Worm (Caenorhabditis elegans) whole organism, L2 larva: ENCODE results near the gene F22B7.9.

Source experiments
- C34F6.9 ChIP-seq: fragments of 150-350 bp; optimal IDR thresholded peaks from 2 replicates; lab custom pipeline; 2014; ENCODE audit warnings: missing biosample characterization, missing genetic modification characterization
- F13H6.1 ChIP-seq: sonication (generic microtip); optimal IDR thresholded peaks from 2 replicates; lab custom pipeline; 2016; ENCODE audit warnings: missing genetic modification characterization, missing compliant biosample characterization
- R02D3.7 ChIP-seq: fragments of 150-350 bp; optimal IDR thresholded peaks from 2 replicates; lab custom pipeline; 2014; ENCODE audit warnings: missing biosample characterization, missing genetic modification characterization
- Y55F3AM.14 ChIP-seq: fragments of 200-800 bp; sonication (Bioruptor generic); optimal IDR thresholded peaks from 2 replicates; lab custom pipeline; 2018; ENCODE audit warnings: mild to moderate bottlenecking, missing genetic modification characterization, missing compliant biosample characterization
- ZK546.5 ChIP-seq: sonication (generic microtip); optimal IDR thresholded peaks from 2 replicates; lab custom pipeline; 2017; ENCODE audit warnings: missing biosample characterization, missing genetic modification characterization
- alr-1 ChIP-seq: fragments of 150-350 bp; optimal IDR thresholded peaks from 2 replicates; lab custom pipeline; 2014; ENCODE audit warnings: missing biosample characterization, missing genetic modification characterization
- aly-2 ChIP-seq: fragments of 150-350 bp; optimal IDR thresholded peaks from 2 replicates; lab custom pipeline; 2014; ENCODE audit warnings: missing biosample characterization, missing genetic modification characterization
- ama-1 ChIP-seq: fragments of 150-350 bp; optimal IDR thresholded peaks from 2 replicates; lab custom pipeline; 2018; ENCODE audit warnings: inconsistent platforms
- blmp-1 ChIP-seq: sonication (generic microtip); optimal IDR thresholded peaks from 2 replicates; lab custom pipeline; 2017; ENCODE audit warnings: missing genetic modification characterization, mild to moderate bottlenecking, missing compliant biosample characterization, antibody characterized with exemption, moderate library complexity; ENCODE audit not compliant: insufficient read depth
- ceh-16 ChIP-seq: fragments of 150-350 bp; optimal IDR thresholded peaks from 2 replicates; lab custom pipeline; 2014; ENCODE audit warnings: missing biosample characterization, missing genetic modification characterization
- ceh-82 ChIP-seq: fragments of 150-350 bp; optimal IDR thresholded peaks from 2 replicates; lab custom pipeline; 2014; ENCODE audit warnings: missing biosample characterization, missing genetic modification characterization
- crh-2 ChIP-seq: sonication (generic microtip); optimal IDR thresholded peaks from 2 replicates; lab custom pipeline; 2017; ENCODE audit warnings: missing biosample characterization, missing genetic modification characterization
- dmd-4 ChIP-seq: sonication (generic microtip); optimal IDR thresholded peaks from 2 replicates; lab custom pipeline; 2017; ENCODE audit warnings: missing biosample characterization, missing genetic modification characterization
- egl-27 ChIP-seq: sonication (generic microtip); optimal IDR thresholded peaks from 3 replicates; lab custom pipeline; 2017; ENCODE audit warnings: missing biosample characterization, missing genetic modification reagents, missing genetic modification characterization
- elt-1 ChIP-seq: fragments of 150-350 bp; optimal IDR thresholded peaks from 2 replicates; lab custom pipeline; 2014; ENCODE audit warnings: missing biosample characterization, missing genetic modification characterization
- elt-3 ChIP-seq: sonication (generic microtip); optimal IDR thresholded peaks from 2 replicates; lab custom pipeline; 2017; ENCODE audit warnings: missing biosample characterization, missing genetic modification characterization
- fos-1 ChIP-seq: fragments of 150-350 bp; optimal IDR thresholded peaks from 2 replicates; lab custom pipeline; 2014; ENCODE audit warnings: missing biosample characterization, missing genetic modification characterization
- gmeb-1 ChIP-seq: fragments of 150-350 bp; optimal IDR thresholded peaks from 2 replicates; lab custom pipeline; 2014; ENCODE audit warnings: missing biosample characterization, missing genetic modification characterization
- lin-11 ChIP-seq: fragments of 150-350 bp; sonication (generic microtip); optimal IDR thresholded peaks from 2 replicates; lab custom pipeline; 2014; ENCODE audit warnings: missing biosample characterization, missing genetic modification characterization, inconsistent platforms, mixed read lengths
- lin-13 ChIP-seq: fragments of 150-350 bp; optimal IDR thresholded peaks from 2 replicates; lab custom pipeline; 2014; ENCODE audit warnings: missing biosample characterization, missing genetic modification reagents, missing genetic modification characterization
- lin-39 ChIP-seq: fragments of 150-350 bp; optimal IDR thresholded peaks from 2 replicates; lab custom pipeline; 2014; ENCODE audit warnings: missing biosample characterization, missing genetic modification reagents, missing genetic modification characterization
- lsy-2 ChIP-seq, 2 experiments: fragments of 150-350 bp in 1 of 2; sonication (generic microtip) in 1 of 2; optimal IDR thresholded peaks; 2 replicates each; lab custom pipeline; 2014 to 2017; ENCODE audit warnings: missing biosample characterization in 2 of 2, missing genetic modification characterization in 2 of 2
- mab-5 ChIP-seq: fragments of 150-350 bp; optimal IDR thresholded peaks from 2 replicates; lab custom pipeline; 2014; ENCODE audit warnings: missing biosample characterization, missing genetic modification characterization
- mbf-1 ChIP-seq: sonication (generic microtip); optimal IDR thresholded peaks from 2 replicates; lab custom pipeline; 2017; ENCODE audit warnings: missing biosample characterization, missing genetic modification characterization
- mdl-1 ChIP-seq, 2 experiments: fragments of 150-350 bp in 1 of 2; sonication (generic microtip) in 1 of 2; optimal IDR thresholded peaks; 2 replicates each; lab custom pipeline; 2017; ENCODE audit warnings: missing biosample characterization in 2 of 2, missing genetic modification characterization in 2 of 2
- nhr-10 ChIP-seq: sonication (generic microtip); optimal IDR thresholded peaks from 2 replicates; lab custom pipeline; 2017; ENCODE audit warnings: missing biosample characterization, missing genetic modification characterization
- nhr-11 ChIP-seq: fragments of 150-350 bp; optimal IDR thresholded peaks from 2 replicates; lab custom pipeline; 2014; ENCODE audit warnings: missing biosample characterization, missing genetic modification characterization
- nhr-12 ChIP-seq: fragments of 150-350 bp; optimal IDR thresholded peaks from 2 replicates; lab custom pipeline; 2014; ENCODE audit warnings: missing biosample characterization, missing genetic modification characterization
- nhr-129 ChIP-seq: fragments of 150-350 bp; optimal IDR thresholded peaks from 2 replicates; lab custom pipeline; 2014; ENCODE audit warnings: missing biosample characterization, missing genetic modification characterization
- nhr-21 ChIP-seq: fragments of 150-350 bp; optimal IDR thresholded peaks from 2 replicates; lab custom pipeline; 2014; ENCODE audit warnings: missing biosample characterization, missing genetic modification characterization
- nhr-23 ChIP-seq: fragments of 150-350 bp; optimal IDR thresholded peaks from 2 replicates; lab custom pipeline; 2014; ENCODE audit warnings: missing biosample characterization, missing genetic modification reagents, missing genetic modification characterization
- nhr-237 ChIP-seq: fragments of 150-350 bp; optimal IDR thresholded peaks from 2 replicates; lab custom pipeline; 2014; ENCODE audit warnings: missing biosample characterization, missing genetic modification characterization
- nhr-25 ChIP-seq: fragments of 150-350 bp; sonication (generic microtip); optimal IDR thresholded peaks from 3 replicates; lab custom pipeline; 2014; ENCODE audit warnings: missing biosample characterization, missing genetic modification characterization
- nhr-6 ChIP-seq: fragments of 150-350 bp; optimal IDR thresholded peaks from 2 replicates; lab custom pipeline; 2014; ENCODE audit warnings: missing biosample characterization, missing genetic modification characterization
- nhr-77 ChIP-seq: fragments of 150-350 bp; optimal IDR thresholded peaks from 2 replicates; lab custom pipeline; 2014; ENCODE audit warnings: missing biosample characterization, missing genetic modification characterization
- peb-1 ChIP-seq: fragments of 150-350 bp; optimal IDR thresholded peaks from 2 replicates; lab custom pipeline; 2014; ENCODE audit warnings: missing biosample characterization, missing genetic modification characterization
- sem-4 ChIP-seq: fragments of 150-350 bp; optimal IDR thresholded peaks from 2 replicates; lab custom pipeline; 2014; ENCODE audit warnings: missing biosample characterization, missing genetic modification reagents, missing genetic modification characterization
- skn-1 ChIP-seq: sonication (generic microtip); optimal IDR thresholded peaks from 2 replicates; lab custom pipeline; 2017; ENCODE audit warnings: missing biosample characterization, missing genetic modification characterization
- sma-3 ChIP-seq: sonication (generic microtip); optimal IDR thresholded peaks from 2 replicates; lab custom pipeline; 2016; ENCODE audit warnings: missing genetic modification reagents, missing genetic modification characterization, missing compliant biosample characterization
- sma-9 ChIP-seq, 2 experiments: fragments of 150-350 bp in 1 of 2; sonication (generic microtip) in 1 of 2; optimal IDR thresholded peaks; 2 replicates each; lab custom pipeline; 2014 to 2016; ENCODE audit warnings: missing genetic modification characterization in 2 of 2, mild to moderate bottlenecking in 1 of 2, missing biosample characterization in 1 of 2, missing compliant biosample characterization in 1 of 2, missing genetic modification reagents in 1 of 2, moderate library complexity in 1 of 2
- snpc-4 ChIP-seq: fragments of 150-350 bp; optimal IDR thresholded peaks from 2 replicates; lab custom pipeline; 2014; ENCODE audit warnings: missing biosample characterization, missing genetic modification characterization
- unc-39 ChIP-seq: fragments of 150-350 bp; optimal IDR thresholded peaks from 2 replicates; lab custom pipeline; 2014; ENCODE audit warnings: missing biosample characterization, missing genetic modification characterization
- unc-55 ChIP-seq: fragments of 150-350 bp; sonication (generic microtip); optimal IDR thresholded peaks from 3 replicates; lab custom pipeline; 2014; ENCODE audit warnings: missing biosample characterization, missing genetic modification reagents, missing genetic modification characterization
- unc-62 ChIP-seq: fragments of 150-350 bp; optimal IDR thresholded peaks from 2 replicates; lab custom pipeline; 2014; ENCODE audit warnings: missing biosample characterization, missing genetic modification reagents, missing genetic modification characterization
- zag-1 ChIP-seq: fragments of 150-350 bp; optimal IDR thresholded peaks from 2 replicates; lab custom pipeline; 2014; ENCODE audit warnings: missing biosample characterization, missing genetic modification characterization
- ztf-1 ChIP-seq: fragments of 200-800 bp; sonication (Bioruptor generic); conservative IDR thresholded peaks from 2 replicates; pipeline ENCODE4 v1.3.6; 2022; ENCODE audit warnings: missing genetic modification characterization, missing compliant biosample characterization
- ztf-11 ChIP-seq: sonication (generic microtip); optimal IDR thresholded peaks from 2 replicates; lab custom pipeline; 2017; ENCODE audit warnings: missing biosample characterization, missing genetic modification characterization
- ztf-4 ChIP-seq: fragments of 150-350 bp; optimal IDR thresholded peaks from 2 replicates; lab custom pipeline; 2014; ENCODE audit warnings: missing biosample characterization, missing genetic modification characterization

Gene F22B7.9

DNA sequence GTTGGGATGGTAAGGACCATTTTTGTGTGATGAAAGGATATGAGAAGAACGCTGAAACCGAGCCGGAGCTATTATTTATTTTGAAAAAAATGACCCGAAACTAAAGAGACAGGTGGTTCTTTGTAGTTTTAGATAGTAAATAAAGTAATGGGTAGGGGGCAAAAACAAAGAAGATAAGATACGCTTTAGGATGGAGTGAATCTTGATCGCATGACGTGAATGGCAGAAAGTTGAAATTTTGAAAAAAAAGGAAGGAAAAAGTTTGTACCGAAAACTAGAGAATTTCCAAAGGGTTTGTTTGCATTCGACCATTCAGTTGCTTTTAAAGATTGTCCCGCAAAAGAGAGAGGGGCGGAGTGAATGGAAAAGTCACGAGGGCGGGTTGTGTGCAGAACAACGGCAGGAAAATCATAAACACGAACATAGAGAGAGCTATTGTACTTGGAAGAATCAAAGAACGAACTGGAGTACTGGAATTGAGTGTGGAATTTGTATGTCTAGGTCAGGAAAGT lies at the start of gene F22B7.9:
Gene F22B7.9, minus strand, starts transcription at position 51 of the 512 bp plus-strand sequence.
- TF ChIP-seq F13H6.1 (tag; lab: Kevin White, UChicago) (no peak), Y55F3AM.14 (GFP tag; lab: Kevin White, UChicago) (no peak), nhr-129 (tag; lab: Kevin White, UChicago) (peak; percentile 73), R02D3.7 (no peak), C34F6.9 (tag; lab: Kevin White, UChicago) (no peak), lin-39 (tag; lab: Kevin White, UChicago) (no peak), nhr-237 (tag; lab: Kevin White, UChicago) (no peak), sma-9 (GFP tag; optimal IDR thresholded peaks at IDR 0.05; lab: Kevin White, UChicago) (peak; percentile 56), sma-9 (tag; optimal IDR thresholded peaks at IDR 0.05; lab: Kevin White, UChicago) (no peak), ama-1 (lab: Kevin White, UChicago) (peak; percentile 86), sma-3 (GFP tag; lab: Kevin White, UChicago) (peak; percentile 1), mab-5 (tag; lab: Kevin White, UChicago) (no peak)

DNA sequence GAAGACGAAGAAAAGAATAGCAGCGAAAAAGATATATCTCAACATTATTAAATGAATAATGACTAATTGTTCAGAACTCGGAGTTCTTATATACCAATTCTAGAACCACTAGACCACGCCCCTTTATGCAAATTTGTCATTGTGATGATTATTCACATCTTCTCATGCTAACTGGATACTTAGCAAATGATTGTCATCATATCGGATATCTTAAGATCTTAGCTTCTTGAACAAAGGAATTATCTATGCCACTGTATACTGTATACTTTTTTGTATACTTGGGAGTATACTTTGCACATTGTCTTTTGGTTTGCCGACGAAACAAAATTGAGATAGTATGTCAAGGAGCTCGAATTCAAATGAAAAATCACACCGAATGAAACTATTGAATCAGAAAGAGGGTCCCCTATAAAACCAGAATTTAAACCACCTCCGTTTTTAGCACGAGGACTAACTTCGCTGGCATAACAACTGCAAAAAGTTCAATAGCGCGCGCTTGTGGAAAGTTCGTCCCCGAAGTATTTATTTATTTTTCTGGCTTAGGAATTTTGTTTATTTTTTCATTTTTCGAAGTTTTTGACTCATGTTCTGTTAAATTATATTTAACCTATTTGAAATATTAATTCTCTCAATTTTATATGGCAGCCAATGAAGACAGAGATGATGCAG lies 46.7 kb upstream of the F22B7.9 start, which contains the start of the genes sdz-1 and vps-33.1:
Gene sdz-1, minus strand, starts transcription at position 51 of the 669 bp plus-strand sequence.
Gene vps-33.1, plus strand, starts transcription at position 639 of the 669 bp plus-strand sequence.
- TF ChIP-seq nhr-12 (no peak), lin-11 (no peak), ztf-4 (tag; lab: Kevin White, UChicago) (no peak), nhr-10 (tag; lab: Kevin White, UChicago) (no peak), blmp-1 (no peak), mab-5 (tag; lab: Kevin White, UChicago) (no peak), nhr-23 (tag; lab: Kevin White, UChicago) (no peak), C34F6.9 (tag; lab: Kevin White, UChicago) (peak; percentile 68), F13H6.1 (tag; lab: Kevin White, UChicago) (no peak), gmeb-1 (peak; percentile 87), sma-9 (GFP tag; optimal IDR thresholded peaks at IDR 0.05; lab: Kevin White, UChicago) (peak; percentile 50), sma-9 (tag; optimal IDR thresholded peaks at IDR 0.05; lab: Kevin White, UChicago) (no peak), nhr-21 (tag; lab: Kevin White, UChicago) (no peak), Y55F3AM.14 (GFP tag; lab: Kevin White, UChicago) (no peak), unc-62 (no peak), lsy-2 (tag; optimal IDR thresholded peaks at IDR 0.05; lab: Kevin White, UChicago) (peak in 1 of 2 experiments; percentile 75), nhr-237 (tag; lab: Kevin White, UChicago) (no peak), nhr-6 (tag; lab: Kevin White, UChicago) (no peak), egl-27 (tag; lab: Kevin White, UChicago) (no peak), ZK546.5 (tag; lab: Kevin White, UChicago) (no peak), peb-1 (tag; lab: Kevin White, UChicago) (no peak), dmd-4 (no peak), lin-39 (tag; lab: Kevin White, UChicago) (no peak), R02D3.7 (no peak), ceh-16 (no peak), mbf-1 (no peak), sma-3 (GFP tag; lab: Kevin White, UChicago) (peak; percentile 1), nhr-25 (tag; lab: Kevin White, UChicago) (no peak), skn-1 (tag; lab: Kevin White, UChicago) (no peak), mdl-1 (tag; optimal IDR thresholded peaks at IDR 0.05; lab: Kevin White, UChicago) (no peak), elt-1 (tag; lab: Kevin White, UChicago) (no peak), unc-39 (tag; lab: Kevin White, UChicago) (no peak), unc-55 (GFP tag; lab: Kevin White, UChicago) (peak; percentile 90), snpc-4 (tag; lab: Kevin White, UChicago) (no peak), ztf-11 (tag; lab: Kevin White, UChicago) (no peak), aly-2 (tag; lab: Kevin White, UChicago) (no peak), crh-2 (tag; lab: Kevin White, UChicago) (peak; percentile 4), sem-4 (tag; lab: Kevin White, UChicago) (no peak), elt-3 (no peak), lin-13 (peak; percentile 43), ztf-1 (GFP tag; lab: Robert Waterston, UW) (no peak), nhr-11 (no peak), zag-1 (no peak), ceh-82 (tag; lab: Kevin White, UChicago) (no peak), nhr-129 (tag; lab: Kevin White, UChicago) (peak; percentile 62), nhr-77 (tag; lab: Kevin White, UChicago) (no peak), fos-1 (tag; lab: Kevin White, UChicago) (no peak), alr-1 (tag; lab: Kevin White, UChicago) (no peak), ama-1 (lab: Kevin White, UChicago) (no peak)
